Fruit fly (Drosophila melanogaster): ENCODE measurements around the gene Dora.

DNA sequence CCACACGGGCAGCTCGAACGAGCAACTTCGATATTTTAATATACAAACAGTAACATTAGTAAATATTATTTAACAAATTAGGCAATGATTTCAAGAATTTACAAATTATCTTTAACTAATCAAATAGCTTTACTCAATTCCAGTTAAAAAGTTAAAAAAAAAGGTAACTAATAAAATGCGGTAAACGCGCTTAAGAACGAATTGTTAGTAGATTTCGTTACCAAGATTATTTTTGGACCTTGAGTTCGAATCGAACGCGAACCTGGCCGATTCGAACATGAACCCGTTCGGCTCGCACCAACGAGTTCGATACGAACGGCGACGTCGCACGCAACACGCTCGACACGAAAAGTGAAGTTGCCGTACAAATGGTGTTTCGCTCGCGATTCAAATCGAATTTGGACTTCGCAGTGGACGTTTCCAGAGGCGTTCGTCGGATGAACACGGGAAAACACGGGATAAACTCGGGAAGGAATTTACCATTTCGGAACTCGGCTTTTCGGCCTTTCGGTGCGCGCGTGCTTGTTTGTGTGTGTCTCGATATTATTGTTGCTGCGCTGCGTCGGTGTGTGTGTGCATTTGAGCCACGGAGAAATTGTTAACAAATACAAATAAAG is 66.3 kb downstream of the Dora start, which contains the start of gene CG43759:
- no peak for TF ChIP-seq Lpt (GFP tag; optimal IDR thresholded peaks at IDR 0.05)
- no peak for TF ChIP-seq CG32006 (GFP tag; optimal IDR thresholded peaks at IDR 0.05)
- no peak for TF ChIP-seq Hr4 (GFP tag; optimal IDR thresholded peaks at IDR 0.05)
- no peak for TF ChIP-seq salr (GFP tag; optimal IDR thresholded peaks at IDR 0.05)
- TF ChIP-seq fkh (GFP tag; optimal IDR thresholded peaks at IDR 0.05): peak; percentile 21
- no peak for TF ChIP-seq CG6854 (GFP tag; optimal IDR thresholded peaks at IDR 0.05)
- no peak for TF ChIP-seq esn (GFP tag; optimal IDR thresholded peaks at IDR 0.05)
- TF ChIP-seq CG1621 (tag; optimal IDR thresholded peaks at IDR 0.05): peak; percentile 33
- no peak for TF ChIP-seq CG11294 (GFP tag; IDR thresholded peaks at IDR 0.05)
